Fruit fly (Drosophila melanogaster): ENCODE data around the gene up.
A peak's percentile ranks its signal among the peaks of the same experiment; 100 is the strongest.

The up gene

DNA sequence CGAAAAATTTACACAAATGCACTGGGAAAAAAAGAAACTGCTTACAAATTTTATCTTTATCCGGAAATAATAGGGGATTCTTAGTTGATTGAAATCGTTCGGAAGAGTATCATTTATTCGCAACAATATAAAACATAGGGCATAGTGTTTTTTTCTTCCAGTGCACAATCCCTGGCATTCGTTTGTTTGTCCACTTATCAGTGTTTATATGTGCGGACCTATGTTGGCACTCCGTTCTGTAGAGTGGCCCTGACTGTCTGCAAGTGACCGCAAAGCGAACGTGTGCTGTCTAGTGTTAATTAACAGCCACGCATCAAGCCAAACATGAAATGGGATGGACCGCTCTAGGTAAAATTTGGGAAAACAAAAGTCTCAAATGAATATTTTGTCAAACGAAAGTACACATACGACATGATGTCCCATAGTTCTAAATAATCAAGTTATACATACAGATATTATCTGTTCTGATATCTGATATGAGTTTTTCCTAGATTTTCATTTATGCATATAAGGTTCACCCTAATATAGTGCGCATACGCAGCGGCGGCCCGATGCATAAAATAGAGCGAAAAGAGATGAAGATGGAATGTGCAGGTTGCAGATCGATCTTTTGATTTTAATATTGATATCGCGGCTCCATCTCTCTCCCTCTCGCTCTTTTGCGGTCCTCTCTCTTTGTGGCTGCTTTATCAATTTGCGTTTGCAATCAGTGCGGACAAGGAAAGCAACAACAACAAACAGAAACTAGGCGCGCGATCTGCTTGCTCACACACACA is 38.9 kb upstream of the up start (continued):
- TF ChIP-seq Sox100B (GFP tag; optimal IDR thresholded peaks at IDR 0.05) (peak; percentile 93), p53 (GFP tag; optimal IDR thresholded peaks at IDR 0.05) (peak; percentile 94), NK7.1 (GFP tag; optimal IDR thresholded peaks at IDR 0.05) (peak; percentile 79), B-H2 (GFP tag; optimal IDR thresholded peaks at IDR 0.05) (peak; percentile 67), CG1792 (GFP tag; optimal IDR thresholded peaks at IDR 0.05) (peak; percentile 92), CG11398 (GFP tag; optimal IDR thresholded peaks at IDR 0.05) (peak; percentile 94), Drgx (GFP tag; IDR thresholded peaks at IDR 0.05) (peak; percentile 90), CG7839 (tag; optimal IDR thresholded peaks at IDR 0.05) (peak; percentile 95), Oaz (GFP tag; IDR thresholded peaks at IDR 0.05) (peak; percentile 88), CG8478 (optimal IDR thresholded peaks at IDR 0.05) (no peak), CG1024 (GFP tag; IDR thresholded peaks at IDR 0.05) (peak; percentile 87), ap (GFP tag; IDR thresholded peaks at IDR 0.05) (peak; percentile 90), CG17328 (GFP tag; IDR thresholded peaks at IDR 0.05) (peak; percentile 91), CG10267 (tag; optimal IDR thresholded peaks at IDR 0.05) (peak; percentile 82), Sry-δ (GFP tag; optimal IDR thresholded peaks at IDR 0.05) (peak; percentile 69), CG7745 (tag; optimal IDR thresholded peaks at IDR 0.05) (no peak), Hr51 (GFP tag; optimal IDR thresholded peaks at IDR 0.05) (peak; percentile 93), CG1603 (tag; optimal IDR thresholded peaks at IDR 0.05) (peak; percentile 83), CG12942 (GFP tag; optimal IDR thresholded peaks at IDR 0.05) (peak; percentile 93), cad (GFP tag; optimal IDR thresholded peaks at IDR 0.05) (no peak), Ets65A (GFP tag) (peak; percentile 99), slbo (GFP tag; IDR thresholded peaks at IDR 0.05) (peak; percentile 97), B-H1 (GFP tag; IDR thresholded peaks at IDR 0.05) (peak; percentile 89), lmd (GFP tag; IDR thresholded peaks at IDR 0.05) (peak; percentile 96), CG12219 (GFP tag; optimal IDR thresholded peaks at IDR 0.05) (peak; percentile 90), Lhr (GFP tag; optimal IDR thresholded peaks at IDR 0.05) (peak; percentile 62), CG11696 (GFP tag; IDR thresholded peaks at IDR 0.05) (peak; percentile 80), repo (GFP tag; optimal IDR thresholded peaks at IDR 0.05) (peak; percentile 94), CG11723 (GFP tag; optimal IDR thresholded peaks at IDR 0.05) (peak; percentile 86), CG3995 (GFP tag; optimal IDR thresholded peaks at IDR 0.05) (peak; percentile 35), corto (GFP tag; optimal IDR thresholded peaks at IDR 0.05) (no peak), CG2889 (GFP tag; IDR thresholded peaks at IDR 0.05) (peak; percentile 92), pita (GFP tag; optimal IDR thresholded peaks at IDR 0.05) (no peak), CG2202 (tag; optimal IDR thresholded peaks at IDR 0.05) (peak; percentile 81), bsh (GFP tag; optimal IDR thresholded peaks at IDR 0.05) (peak; percentile 78 to 91), mam (GFP tag; optimal IDR thresholded peaks at IDR 0.05) (peak; percentile 96), eyg (GFP tag; optimal IDR thresholded peaks at IDR 0.05) (peak; percentile 90), CG8944 (GFP tag; optimal IDR thresholded peaks at IDR 0.05) (peak; percentile 96), CG10209 (GFP tag; optimal IDR thresholded peaks at IDR 0.05) (peak; percentile 94), CG7963 (GFP tag; IDR thresholded peaks at IDR 0.05; ENCODE audit: partially characterized antibody) (no peak), CG10147 (GFP tag; optimal IDR thresholded peaks at IDR 0.05) (peak; percentile 83), hbn (GFP tag; IDR thresholded peaks at IDR 0.05; ENCODE audit: partially characterized antibody) (no peak), stc (GFP tag; IDR thresholded peaks at IDR 0.05) (peak; percentile 87), Jarid2 (GFP tag; optimal IDR thresholded peaks at IDR 0.05) (peak; percentile 52), Blimp-1 (GFP tag; optimal IDR thresholded peaks at IDR 0.05) (peak; percentile 87), Hsf (GFP tag; optimal IDR thresholded peaks at IDR 0.05) (peak; percentile 95), sens-2 (GFP tag; IDR thresholded peaks at IDR 0.05) (peak; percentile 88), E2f1 (GFP tag; IDR thresholded peaks at IDR 0.05) (peak; percentile 93), zfh1 (GFP tag; IDR thresholded peaks at IDR 0.05) (peak; percentile 92), fd96Cb (tag; optimal IDR thresholded peaks at IDR 0.05) (peak; percentile 91)
